Fruit fly (Drosophila melanogaster): ENCODE results near the gene zen.

DNA sequence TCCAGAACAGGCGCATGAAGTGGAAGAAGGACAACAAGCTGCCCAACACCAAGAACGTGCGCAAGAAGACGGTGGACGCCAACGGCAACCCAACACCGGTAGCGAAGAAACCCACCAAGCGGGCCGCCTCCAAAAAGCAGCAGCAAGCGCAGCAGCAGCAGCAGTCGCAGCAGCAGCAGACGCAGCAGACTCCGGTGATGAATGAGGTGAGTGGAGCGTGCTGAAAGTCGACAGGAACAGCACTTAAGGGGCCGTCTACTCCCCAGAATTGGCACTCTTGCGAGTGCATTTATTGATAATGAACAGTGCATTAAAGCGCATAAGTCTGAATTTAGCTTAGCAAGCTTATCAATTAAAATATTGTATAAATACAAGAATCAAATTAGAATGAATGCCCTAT lies 47.2 kb upstream of the zen start:
- no peak for TF ChIP-seq CTCF (optimal IDR thresholded peaks at IDR 0.05)
- no peak for TF ChIP-seq CG8478 (optimal IDR thresholded peaks at IDR 0.05)

Data from S2 (cell line).